Fruit fly (Drosophila melanogaster) S2 (cell line): ENCODE results near the gene CG2854.

Experiments used
- CG8478 ChIP-seq: fragments of >200 bp; optimal IDR thresholded peaks from 2 replicates; lab custom pipeline; 2018
- CTCF ChIP-seq, 2 experiments: fragments of >200 bp; optimal IDR thresholded peaks; 2 replicates each; lab custom pipeline; 2018

The CG2854 gene

dm6 chrX:2326828-2327227 lies at the start of gene CG2854:
TSS of gene CG2854 (plus strand) at chrX:2327128.
- TF ChIP-seq CTCF (optimal IDR thresholded peaks at IDR 0.05; lab: Kevin White, UChicago): no peak
- TF ChIP-seq CG8478 (lab: Kevin White, UChicago): no peak

- TF ChIP-seq CG8478 (lab: Kevin White, UChicago) (no peak), CTCF (optimal IDR thresholded peaks at IDR 0.05; lab: Kevin White, UChicago) (no peak)
Measured at dm6 chrX:2278782-2279304, 48.1 kb upstream of the CG2854 start.

- TF ChIP-seq CG8478 (lab: Kevin White, UChicago): no peak
- no peak for TF ChIP-seq CTCF (optimal IDR thresholded peaks at IDR 0.05; lab: Kevin White, UChicago)
Measured at dm6 chrX:2283470-2283869, 43.5 kb upstream of the CG2854 start.

dm6 chrX:2286255-2286654 lies 40.7 kb upstream of the CG2854 start:
- no peak for TF ChIP-seq CTCF (optimal IDR thresholded peaks at IDR 0.05; lab: Kevin White, UChicago)
- TF ChIP-seq CG8478 (lab: Kevin White, UChicago): no peak

- TF ChIP-seq CTCF (optimal IDR thresholded peaks at IDR 0.05; lab: Kevin White, UChicago): no peak
- TF ChIP-seq CG8478 (lab: Kevin White, UChicago): no peak
Measured at dm6 chrX:2286985-2287384, 39.9 kb upstream of the CG2854 start.

dm6 chrX:2288327-2288726 lies 38.6 kb upstream of the CG2854 start:
- TF ChIP-seq CTCF (optimal IDR thresholded peaks at IDR 0.05; lab: Kevin White, UChicago) (no peak), CG8478 (lab: Kevin White, UChicago) (no peak)

- TF ChIP-seq CTCF (optimal IDR thresholded peaks at IDR 0.05; lab: Kevin White, UChicago) (no peak), CG8478 (lab: Kevin White, UChicago) (no peak)
Measured at dm6 chrX:2289134-2289533, 37.8 kb upstream of the CG2854 start.

dm6 chrX:2291023-2291422 lies 35.9 kb upstream of the CG2854 start:
- TF ChIP-seq CTCF (optimal IDR thresholded peaks at IDR 0.05; lab: Kevin White, UChicago): no peak
- TF ChIP-seq CG8478 (lab: Kevin White, UChicago): no peak

dm6 chrX:2292410-2292809 lies 34.5 kb upstream of the CG2854 start:
- TF ChIP-seq CTCF (optimal IDR thresholded peaks at IDR 0.05; lab: Kevin White, UChicago) (no peak), CG8478 (lab: Kevin White, UChicago) (no peak)

- TF ChIP-seq CTCF (optimal IDR thresholded peaks at IDR 0.05; lab: Kevin White, UChicago) (no peak), CG8478 (lab: Kevin White, UChicago) (no peak)
Measured at dm6 chrX:2293294-2293988, 33.5 kb upstream of the CG2854 start, which contains the start of gene CG2865. TSS of gene CG2865 (minus strand) at chrX:2293411.

- TF ChIP-seq CTCF (optimal IDR thresholded peaks at IDR 0.05; lab: Kevin White, UChicago) (no peak), CG8478 (lab: Kevin White, UChicago) (no peak)
Measured at dm6 chrX:2294474-2295434, 32.2 kb upstream of the CG2854 start.

dm6 chrX:2295435-2296229 lies 31.3 kb upstream of the CG2854 start, which contains the start of gene Raf:
TSS of gene Raf (plus strand) at chrX:2295466.
- TF ChIP-seq CTCF (optimal IDR thresholded peaks at IDR 0.05; lab: Kevin White, UChicago): no peak
- TF ChIP-seq CG8478 (lab: Kevin White, UChicago): no peak

dm6 chrX:2296230-2297044 lies 30.5 kb upstream of the CG2854 start:
- TF ChIP-seq CTCF (optimal IDR thresholded peaks at IDR 0.05; lab: Kevin White, UChicago): no peak
- TF ChIP-seq CG8478 (lab: Kevin White, UChicago): no peak
